Worm (Caenorhabditis elegans) whole organism, L1 larva: ENCODE results near the gene ddx-23.

Source experiments
- C04F5.9 ChIP-seq: sonication (generic microtip); optimal IDR thresholded peaks from 2 replicates; lab custom pipeline; 2016; ENCODE audit warnings: missing genetic modification characterization, missing compliant biosample characterization
- C16A3.4 ChIP-seq: fragments of 150-350 bp; optimal IDR thresholded peaks from 2 replicates; lab custom pipeline; 2014; ENCODE audit warnings: missing biosample characterization, missing genetic modification characterization
- C34B4.2 ChIP-seq: sonication (generic microtip); optimal IDR thresholded peaks from 2 replicates; lab custom pipeline; 2017; ENCODE audit warnings: mild to moderate bottlenecking, missing genetic modification characterization, missing compliant biosample characterization
- Y116A8C.19 ChIP-seq: sonication (generic microtip); optimal IDR thresholded peaks from 2 replicates; lab custom pipeline; 2016; ENCODE audit warnings: missing compliant biosample characterization, missing genetic modification characterization, borderline replicate concordance
- alr-1 ChIP-seq: fragments of 200-800 bp; sonication (Bioruptor generic); optimal IDR thresholded peaks from 2 replicates; lab custom pipeline; 2018; ENCODE audit warnings: borderline replicate concordance, mild to moderate bottlenecking, missing genetic modification characterization, missing compliant biosample characterization
- ama-1 ChIP-seq: fragments of 150-350 bp; optimal IDR thresholded peaks from 2 replicates; lab custom pipeline; 2014
- blmp-1 ChIP-seq: fragments of 150-350 bp; optimal IDR thresholded peaks from 2 replicates; lab custom pipeline; 2014; ENCODE audit warnings: missing biosample characterization, missing genetic modification characterization
- ceh-63 ChIP-seq: fragments of 200-800 bp; sonication (Bioruptor generic); optimal IDR thresholded peaks from 2 replicates; lab custom pipeline; 2018; ENCODE audit warnings: mild to moderate bottlenecking, missing genetic modification characterization, missing compliant biosample characterization
- ceh-82 ChIP-seq, 3 experiments: fragments of 150-350 bp in 1 of 3; sonication (generic microtip) in 2 of 3; optimal IDR thresholded peaks; 2 replicates each; lab custom pipeline; 2014 to 2017; ENCODE audit warnings: missing biosample characterization in 3 of 3, missing genetic modification characterization in 3 of 3
- ceh-88 ChIP-seq: fragments of 200-800 bp; sonication (Bioruptor generic); IDR thresholded peaks from 2 replicates; pipeline ENCODE4 v1.3.6; 2022; ENCODE audit warnings: missing genetic modification characterization, missing compliant biosample characterization
- ces-1 ChIP-seq: fragments of 150-350 bp; optimal IDR thresholded peaks from 2 replicates; lab custom pipeline; 2014; ENCODE audit warnings: missing biosample characterization, missing genetic modification reagents, missing genetic modification characterization
- dpl-1 ChIP-seq, 3 experiments: fragments of 150-350 bp in 2 of 3; sonication (generic microtip) in 1 of 3; optimal IDR thresholded peaks; 2 replicates each; lab custom pipeline; 2014 to 2017; ENCODE audit warnings: missing biosample characterization in 3 of 3, missing genetic modification characterization in 3 of 3, missing genetic modification reagents in 3 of 3
- efl-1 ChIP-seq, 4 experiments: fragments of 150-350 bp; optimal IDR thresholded peaks in 3 of 4; peaks in 1 of 4; 1 replicate in 1 of 4; 2 replicates in 3 of 4; lab custom pipeline; 2014; ENCODE audit warnings: missing biosample characterization in 2 of 4, missing genetic modification characterization in 2 of 4, missing genetic modification reagents in 2 of 4
- efl-3 ChIP-seq: fragments of 200-800 bp; sonication (Bioruptor generic); optimal IDR thresholded peaks from 2 replicates; lab custom pipeline; 2018; ENCODE audit warnings: mild to moderate bottlenecking, missing genetic modification characterization, missing compliant biosample characterization
- elt-2 ChIP-seq: sonication (generic microtip); optimal IDR thresholded peaks from 2 replicates; lab custom pipeline; 2016; ENCODE audit warnings: missing genetic modification characterization, mild to moderate bottlenecking, inconsistent platforms, missing compliant biosample characterization, missing genetic modification reagents
- elt-3 ChIP-seq, 6 experiments: fragments of 150-350 bp in 1 of 6; sonication (generic microtip); optimal IDR thresholded peaks; 2 replicates each; lab custom pipeline; 2017 to 2018; ENCODE audit warnings: missing biosample characterization in 6 of 6, missing genetic modification characterization in 6 of 6, inconsistent platforms in 1 of 6
- fkh-4 ChIP-seq: sonication (generic microtip); optimal IDR thresholded peaks from 2 replicates; lab custom pipeline; 2016; ENCODE audit warnings: missing compliant biosample characterization, missing genetic modification characterization, borderline replicate concordance
- grh-1 ChIP-seq: fragments of 200-800 bp; sonication (Bioruptor generic); IDR thresholded peaks from 2 replicates; pipeline ENCODE4 v1.3.6; 2022; ENCODE audit warnings: missing genetic modification reagents, missing genetic modification characterization, missing compliant biosample characterization
- hlh-17 ChIP-seq: fragments of 200-800 bp; sonication (Bioruptor generic); optimal IDR thresholded peaks from 2 replicates; lab custom pipeline; 2018; ENCODE audit warnings: missing genetic modification characterization, mild to moderate bottlenecking, missing compliant biosample characterization, moderate library complexity, borderline replicate concordance
- hpl-2 ChIP-seq: fragments of 150-350 bp; optimal IDR thresholded peaks from 2 replicates; lab custom pipeline; 2014; ENCODE audit warnings: missing biosample characterization, missing genetic modification reagents, missing genetic modification characterization
- jun-1 ChIP-seq: fragments of 150-350 bp; optimal IDR thresholded peaks from 2 replicates; lab custom pipeline; 2014; ENCODE audit warnings: missing biosample characterization, missing genetic modification reagents, missing genetic modification characterization
- lin-14 ChIP-seq: fragments of 200-800 bp; sonication (Bioruptor generic); optimal IDR thresholded peaks from 2 replicates; lab custom pipeline; 2018; ENCODE audit warnings: mild to moderate bottlenecking, missing genetic modification characterization, moderate library complexity, missing compliant biosample characterization
- lin-15B ChIP-seq: fragments of 150-350 bp; sonication (generic microtip); optimal IDR thresholded peaks from 3 replicates; lab custom pipeline; 2014; ENCODE audit warnings: missing biosample characterization, missing genetic modification characterization
- lin-35 ChIP-seq, 2 experiments: fragments of 150-350 bp; optimal IDR thresholded peaks; 2 replicates each; lab custom pipeline; 2014; ENCODE audit warnings: missing biosample characterization in 2 of 2, missing genetic modification characterization in 2 of 2, missing genetic modification reagents in 2 of 2
- lin-39 ChIP-seq: fragments of 150-350 bp; optimal IDR thresholded peaks from 2 replicates; lab custom pipeline; 2014; ENCODE audit warnings: missing biosample characterization, missing genetic modification reagents, missing genetic modification characterization
- lsy-2 ChIP-seq, 2 experiments: fragments of 150-350 bp; optimal IDR thresholded peaks; 2 replicates each; lab custom pipeline; 2014; ENCODE audit warnings: missing biosample characterization in 2 of 2, missing genetic modification characterization in 2 of 2
- mab-9 ChIP-seq: fragments of 200-800 bp; sonication (Bioruptor generic); IDR thresholded peaks from 2 replicates; pipeline ENCODE4 v1.3.6; 2022; ENCODE audit warnings: missing genetic modification reagents, missing genetic modification characterization, missing compliant biosample characterization
- mdl-1 ChIP-seq, 2 experiments: fragments of 150-350 bp; optimal IDR thresholded peaks; 2 replicates each; lab custom pipeline; 2014 to 2017; ENCODE audit warnings: missing biosample characterization in 2 of 2, missing genetic modification characterization in 2 of 2, inconsistent platforms in 1 of 2
- mep-1 ChIP-seq: fragments of 150-350 bp; optimal IDR thresholded peaks from 2 replicates; lab custom pipeline; 2014; ENCODE audit warnings: missing biosample characterization, missing genetic modification characterization
- nhr-19 ChIP-seq: fragments of 200-800 bp; sonication (Bioruptor generic); conservative IDR thresholded peaks from 2 replicates; pipeline ENCODE4 v1.3.6; 2022; ENCODE audit warnings: missing genetic modification characterization, missing compliant biosample characterization
- nhr-20 ChIP-seq: sonication (generic microtip); optimal IDR thresholded peaks from 2 replicates; lab custom pipeline; 2016; ENCODE audit warnings: mild to moderate bottlenecking, missing genetic modification characterization, missing compliant biosample characterization
- nhr-28 ChIP-seq: fragments of 150-350 bp; optimal IDR thresholded peaks from 2 replicates; lab custom pipeline; 2014; ENCODE audit warnings: missing biosample characterization, missing genetic modification characterization
- nhr-47 ChIP-seq: sonication (generic microtip); optimal IDR thresholded peaks from 2 replicates; lab custom pipeline; 2016; ENCODE audit warnings: mild to moderate bottlenecking, missing genetic modification characterization, moderate library complexity, missing compliant biosample characterization
- nhr-71 ChIP-seq: sonication (generic microtip); optimal IDR thresholded peaks from 2 replicates; lab custom pipeline; 2016; ENCODE audit warnings: mild to moderate bottlenecking, missing genetic modification characterization, moderate library complexity, missing compliant biosample characterization
- nhr-77 ChIP-seq: fragments of 150-350 bp; optimal IDR thresholded peaks from 2 replicates; lab custom pipeline; 2014; ENCODE audit warnings: missing biosample characterization, missing genetic modification characterization
- nhr-84 ChIP-seq: sonication (generic microtip); optimal IDR thresholded peaks from 2 replicates; lab custom pipeline; 2017; ENCODE audit warnings: missing biosample characterization, missing genetic modification characterization
- nhr-85 ChIP-seq: sonication (generic microtip); peaks from one replicate; lab custom pipeline; 2016; ENCODE audit warnings: missing genetic modification characterization, inconsistent platforms, missing compliant biosample characterization
- nhr-90 ChIP-seq: sonication (generic microtip); optimal IDR thresholded peaks from 2 replicates; lab custom pipeline; 2016; ENCODE audit warnings: mild to moderate bottlenecking, missing genetic modification characterization, missing compliant biosample characterization; ENCODE audit not compliant: poor library complexity
- pax-3 ChIP-seq: fragments of 200-800 bp; sonication (Bioruptor generic); optimal IDR thresholded peaks from 2 replicates; lab custom pipeline; 2018; ENCODE audit warnings: mild to moderate bottlenecking, missing genetic modification characterization, moderate library complexity, missing compliant biosample characterization
- snpc-4 ChIP-seq: fragments of 150-350 bp; optimal IDR thresholded peaks from 2 replicates; lab custom pipeline; 2014; ENCODE audit warnings: missing biosample characterization, missing genetic modification characterization
- snu-23 ChIP-seq: sonication (generic microtip); optimal IDR thresholded peaks from 2 replicates; lab custom pipeline; 2016; ENCODE audit warnings: missing genetic modification characterization, missing compliant biosample characterization
- swsn-7 ChIP-seq: sonication (generic microtip); optimal IDR thresholded peaks from 2 replicates; lab custom pipeline; 2016; ENCODE audit warnings: missing genetic modification characterization, missing compliant biosample characterization
- tbx-2 ChIP-seq: sonication (generic microtip); optimal IDR thresholded peaks from 2 replicates; lab custom pipeline; 2016; ENCODE audit warnings: missing genetic modification characterization, missing compliant biosample characterization
- unc-130 ChIP-seq: fragments of 150-350 bp; optimal IDR thresholded peaks from 2 replicates; lab custom pipeline; 2017; ENCODE audit warnings: missing biosample characterization, missing genetic modification characterization, inconsistent platforms
- unc-62 ChIP-seq: fragments of 150-350 bp; optimal IDR thresholded peaks from 2 replicates; lab custom pipeline; 2014; ENCODE audit warnings: missing biosample characterization, missing genetic modification reagents, missing genetic modification characterization
- xbp-1 ChIP-seq: sonication (generic microtip); optimal IDR thresholded peaks from 2 replicates; lab custom pipeline; 2016; ENCODE audit warnings: missing genetic modification characterization, missing compliant biosample characterization
- zag-1 ChIP-seq: fragments of 150-350 bp; optimal IDR thresholded peaks from 2 replicates; lab custom pipeline; 2014; ENCODE audit warnings: missing biosample characterization, missing genetic modification characterization
- zip-4 ChIP-seq: fragments of 200-800 bp; sonication (Bioruptor generic); optimal IDR thresholded peaks from 2 replicates; lab custom pipeline; 2018; ENCODE audit warnings: mild to moderate bottlenecking, missing genetic modification characterization, moderate library complexity, missing compliant biosample characterization

The ddx-23 gene

DNA sequence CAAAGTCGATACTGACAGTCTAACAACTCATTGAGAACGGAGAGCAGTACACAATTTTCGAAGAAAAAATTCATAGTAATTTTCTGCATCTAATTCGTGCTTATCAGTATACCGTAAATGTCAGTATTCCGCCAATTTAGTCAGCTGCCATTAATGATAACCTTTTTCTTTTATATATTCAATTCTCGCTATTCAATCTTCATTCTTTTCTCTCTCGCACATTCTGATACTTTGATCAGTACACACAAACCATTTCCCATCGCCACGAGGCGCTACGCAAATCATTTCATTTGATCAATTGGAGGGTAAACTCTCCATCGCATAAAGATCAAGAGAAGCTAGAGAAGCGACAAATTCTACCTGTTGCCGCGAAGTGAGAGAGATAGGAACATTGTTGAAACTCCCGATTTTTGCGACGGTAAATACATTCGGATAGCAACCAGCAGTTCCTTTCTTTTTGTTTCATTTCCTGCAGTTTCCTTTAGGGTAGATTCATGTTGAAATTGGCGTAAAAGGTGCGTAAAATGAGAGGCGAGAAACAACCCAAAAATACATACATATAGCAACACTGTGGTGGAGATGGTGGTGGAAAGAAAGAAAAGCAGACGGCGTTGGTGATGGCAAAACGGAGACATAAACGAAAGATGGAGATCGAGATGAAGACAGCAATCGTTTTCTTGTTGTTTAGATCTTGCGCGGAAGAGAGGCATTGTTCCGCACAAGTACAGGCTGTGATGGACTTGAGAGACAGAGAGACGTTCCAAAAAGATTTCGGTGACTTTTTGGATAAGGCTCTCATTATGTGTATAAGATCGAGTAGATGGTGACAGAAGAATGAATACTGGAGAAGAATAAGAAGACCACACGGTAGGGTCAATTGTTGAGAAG, 14.7 kb downstream of the ddx-23 start:
- TF ChIP-seq ceh-63 (GFP tag; lab: Kevin White, UChicago) (no peak), ces-1 (GFP tag; lab: Kevin White, UChicago) (no peak), elt-3 (tag; optimal IDR thresholded peaks at IDR 0.05; lab: Kevin White, UChicago) (peak in 5 of 6 experiments; percentile 14 to 76 (median 54)), grh-1 (GFP tag; lab: Robert Waterston, UW) (no peak), blmp-1 (tag; lab: Kevin White, UChicago) (peak; percentile 83), ama-1 (lab: Kevin White, UChicago) (peak; percentile 70), lin-39 (no peak), lin-35 (GFP tag; optimal IDR thresholded peaks at IDR 0.05; lab: Kevin White, UChicago) (peak in 1 of 2 experiments; percentile 61), zag-1 (tag; lab: Kevin White, UChicago) (no peak), pax-3 (peak; percentile 54), nhr-84 (tag; lab: Kevin White, UChicago) (no peak), ceh-88 (no peak), mep-1 (tag; lab: Kevin White, UChicago) (peak; percentile 25), C04F5.9 (tag; lab: Kevin White, UChicago) (no peak), ceh-82 (tag; optimal IDR thresholded peaks at IDR 0.05; lab: Kevin White, UChicago) (peak in 1 of 3 experiments; percentile 18), efl-1 (optimal IDR thresholded peaks at IDR 0.05; lab: Kevin White, UChicago) (peak in 1 of 2 experiments; percentile 1), efl-1 (GFP tag; optimal IDR thresholded peaks at IDR 0.05 in 1 of 2; lab: Kevin White, UChicago) (no peak), nhr-85 (tag; lab: Kevin White, UChicago) (peak; percentile 79), nhr-20 (tag; lab: Kevin White, UChicago) (peak; percentile 71), hpl-2 (no peak), nhr-28 (tag; lab: Kevin White, UChicago) (no peak), tbx-2 (peak; percentile 66), unc-130 (tag; lab: Kevin White, UChicago) (peak; percentile 51), mdl-1 (tag; optimal IDR thresholded peaks at IDR 0.05; lab: Kevin White, UChicago) (peak in 1 of 2 experiments; percentile 84), dpl-1 (GFP tag; optimal IDR thresholded peaks at IDR 0.05; lab: Kevin White, UChicago) (no peak), elt-2 (peak; percentile 74), lsy-2 (tag; optimal IDR thresholded peaks at IDR 0.05; lab: Kevin White, UChicago) (peak in 1 of 2 experiments; percentile 46), unc-62 (GFP tag; lab: Kevin White, UChicago) (no peak), nhr-90 (peak; percentile 62), snu-23 (GFP tag; lab: Kevin White, UChicago) (peak; percentile 66), nhr-47 (tag; lab: Kevin White, UChicago) (peak; percentile 18), C16A3.4 (peak; percentile 52), jun-1 (tag; lab: Kevin White, UChicago) (no peak), lin-14 (GFP tag; lab: Kevin White, UChicago) (peak; percentile 72), nhr-77 (tag; lab: Kevin White, UChicago) (peak; percentile 66), nhr-71 (tag; lab: Kevin White, UChicago) (peak; percentile 76), lin-15B (tag; lab: Kevin White, UChicago) (no peak), swsn-7 (tag; lab: Kevin White, UChicago) (no peak), nhr-19 (peak; percentile 46)

- TF ChIP-seq ceh-82 (tag; optimal IDR thresholded peaks at IDR 0.05; lab: Kevin White, UChicago) (no peak), hpl-2 (no peak), lin-39 (no peak), Y116A8C.19 (tag; lab: Kevin White, UChicago) (no peak), hlh-17 (GFP tag; lab: Kevin White, UChicago) (no peak), nhr-85 (tag; lab: Kevin White, UChicago) (peak; percentile 72), mab-9 (GFP tag; lab: Robert Waterston, UW) (no peak), lin-15B (tag; lab: Kevin White, UChicago) (no peak), alr-1 (tag; lab: Kevin White, UChicago) (no peak), fkh-4 (tag; lab: Kevin White, UChicago) (no peak), elt-3 (tag; optimal IDR thresholded peaks at IDR 0.05; lab: Kevin White, UChicago) (no peak), zip-4 (no peak), unc-130 (tag; lab: Kevin White, UChicago) (peak; percentile 6), nhr-77 (tag; lab: Kevin White, UChicago) (no peak), efl-3 (no peak), xbp-1 (tag; lab: Kevin White, UChicago) (no peak), mep-1 (tag; lab: Kevin White, UChicago) (peak; percentile 56), ama-1 (lab: Kevin White, UChicago) (no peak), C34B4.2 (tag; lab: Kevin White, UChicago) (no peak), snpc-4 (no peak), ceh-88 (no peak)
Measured at ce11 chrIII:5836816-5837215, 16.3 kb downstream of the ddx-23 start, which contains the start of gene W04D12.1. W04D12.1 (plus strand) TSS chrIII:5836926.
